Fruit fly (Drosophila melanogaster) whole organism, wandering third instar larva: ENCODE measurements around the gene Cyp4d8.

Experiments
- GATAd ChIP-seq: sonication (Bioruptor generic); optimal IDR thresholded peaks from 2 replicates; lab custom pipeline; 2016; ENCODE audit warnings: missing biosample characterization, missing genetic modification characterization
- Jra ChIP-seq: sonication (Bioruptor generic); optimal IDR thresholded peaks from 2 replicates; lab custom pipeline; 2016; ENCODE audit warnings: missing biosample characterization, missing genetic modification characterization
- Vsx2 ChIP-seq: fragments of 200-300, 225-300 bp; sonication (Bioruptor generic); optimal IDR thresholded peaks from 2 replicates; lab custom pipeline; 2018; ENCODE audit warnings: missing biosample characterization, missing genetic modification characterization; ENCODE audit not compliant: partially characterized antibody

DNA sequence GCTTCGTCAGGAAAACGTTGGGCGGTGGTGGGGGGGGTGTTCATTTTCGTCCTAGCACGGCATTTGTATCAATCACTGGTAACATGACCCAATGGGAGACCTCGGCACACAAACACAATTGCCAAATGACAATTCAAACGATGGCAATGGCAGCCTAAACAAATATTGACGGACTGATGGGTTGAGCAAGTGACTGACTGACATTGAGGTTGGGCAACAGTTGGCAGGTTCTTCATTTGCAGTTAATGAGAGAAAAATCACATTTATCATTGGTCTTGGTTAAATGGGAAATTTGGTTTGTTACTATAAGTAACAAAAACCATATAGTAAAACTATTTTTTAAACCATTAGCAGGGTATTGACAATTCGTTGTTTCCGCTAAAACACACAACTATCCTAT is 46.9 kb downstream of the Cyp4d8 start:
- no peak for TF ChIP-seq Vsx2 (GFP tag; lab: Kevin White, UChicago)
- no peak for TF ChIP-seq Jra (GFP tag; lab: Kevin White, UChicago)
- TF ChIP-seq GATAd (GFP tag; lab: Kevin White, UChicago): no peak
